Worm (Caenorhabditis elegans) whole organism, L2 larva: ENCODE results near the gene srpa-72.

Experiments used
- F13H6.1 ChIP-seq: sonication (generic microtip); optimal IDR thresholded peaks from 2 replicates; lab custom pipeline; 2016; ENCODE audit warnings: missing genetic modification characterization, missing compliant biosample characterization
- R02D3.7 ChIP-seq: fragments of 150-350 bp; optimal IDR thresholded peaks from 2 replicates; lab custom pipeline; 2014; ENCODE audit warnings: missing biosample characterization, missing genetic modification characterization
- Y55F3AM.14 ChIP-seq: fragments of 200-800 bp; sonication (Bioruptor generic); optimal IDR thresholded peaks from 2 replicates; lab custom pipeline; 2018; ENCODE audit warnings: mild to moderate bottlenecking, missing genetic modification characterization, missing compliant biosample characterization
- ZK546.5 ChIP-seq: sonication (generic microtip); optimal IDR thresholded peaks from 2 replicates; lab custom pipeline; 2017; ENCODE audit warnings: missing biosample characterization, missing genetic modification characterization
- aly-2 ChIP-seq: fragments of 150-350 bp; optimal IDR thresholded peaks from 2 replicates; lab custom pipeline; 2014; ENCODE audit warnings: missing biosample characterization, missing genetic modification characterization
- ama-1 ChIP-seq: fragments of 150-350 bp; optimal IDR thresholded peaks from 2 replicates; lab custom pipeline; 2018; ENCODE audit warnings: inconsistent platforms
- blmp-1 ChIP-seq: sonication (generic microtip); optimal IDR thresholded peaks from 2 replicates; lab custom pipeline; 2017; ENCODE audit warnings: missing genetic modification characterization, mild to moderate bottlenecking, missing compliant biosample characterization, antibody characterized with exemption, moderate library complexity; ENCODE audit not compliant: insufficient read depth
- ceh-16 ChIP-seq: fragments of 150-350 bp; optimal IDR thresholded peaks from 2 replicates; lab custom pipeline; 2014; ENCODE audit warnings: missing biosample characterization, missing genetic modification characterization
- ceh-82 ChIP-seq: fragments of 150-350 bp; optimal IDR thresholded peaks from 2 replicates; lab custom pipeline; 2014; ENCODE audit warnings: missing biosample characterization, missing genetic modification characterization
- crh-2 ChIP-seq: sonication (generic microtip); optimal IDR thresholded peaks from 2 replicates; lab custom pipeline; 2017; ENCODE audit warnings: missing biosample characterization, missing genetic modification characterization
- dmd-4 ChIP-seq: sonication (generic microtip); optimal IDR thresholded peaks from 2 replicates; lab custom pipeline; 2017; ENCODE audit warnings: missing biosample characterization, missing genetic modification characterization
- egl-27 ChIP-seq: sonication (generic microtip); optimal IDR thresholded peaks from 3 replicates; lab custom pipeline; 2017; ENCODE audit warnings: missing biosample characterization, missing genetic modification reagents, missing genetic modification characterization
- elt-3 ChIP-seq: sonication (generic microtip); optimal IDR thresholded peaks from 2 replicates; lab custom pipeline; 2017; ENCODE audit warnings: missing biosample characterization, missing genetic modification characterization
- fos-1 ChIP-seq: fragments of 150-350 bp; optimal IDR thresholded peaks from 2 replicates; lab custom pipeline; 2014; ENCODE audit warnings: missing biosample characterization, missing genetic modification characterization
- gmeb-1 ChIP-seq: fragments of 150-350 bp; optimal IDR thresholded peaks from 2 replicates; lab custom pipeline; 2014; ENCODE audit warnings: missing biosample characterization, missing genetic modification characterization
- lin-13 ChIP-seq: fragments of 150-350 bp; optimal IDR thresholded peaks from 2 replicates; lab custom pipeline; 2014; ENCODE audit warnings: missing biosample characterization, missing genetic modification reagents, missing genetic modification characterization
- lin-39 ChIP-seq: fragments of 150-350 bp; optimal IDR thresholded peaks from 2 replicates; lab custom pipeline; 2014; ENCODE audit warnings: missing biosample characterization, missing genetic modification reagents, missing genetic modification characterization
- lsy-2 ChIP-seq, 2 experiments: fragments of 150-350 bp in 1 of 2; sonication (generic microtip) in 1 of 2; optimal IDR thresholded peaks; 2 replicates each; lab custom pipeline; 2014 to 2017; ENCODE audit warnings: missing biosample characterization in 2 of 2, missing genetic modification characterization in 2 of 2
- mab-5 ChIP-seq: fragments of 150-350 bp; optimal IDR thresholded peaks from 2 replicates; lab custom pipeline; 2014; ENCODE audit warnings: missing biosample characterization, missing genetic modification characterization
- mbf-1 ChIP-seq: sonication (generic microtip); optimal IDR thresholded peaks from 2 replicates; lab custom pipeline; 2017; ENCODE audit warnings: missing biosample characterization, missing genetic modification characterization
- mdl-1 ChIP-seq, 2 experiments: fragments of 150-350 bp in 1 of 2; sonication (generic microtip) in 1 of 2; optimal IDR thresholded peaks; 2 replicates each; lab custom pipeline; 2017; ENCODE audit warnings: missing biosample characterization in 2 of 2, missing genetic modification characterization in 2 of 2
- nhr-10 ChIP-seq: sonication (generic microtip); optimal IDR thresholded peaks from 2 replicates; lab custom pipeline; 2017; ENCODE audit warnings: missing biosample characterization, missing genetic modification characterization
- nhr-11 ChIP-seq: fragments of 150-350 bp; optimal IDR thresholded peaks from 2 replicates; lab custom pipeline; 2014; ENCODE audit warnings: missing biosample characterization, missing genetic modification characterization
- nhr-129 ChIP-seq: fragments of 150-350 bp; optimal IDR thresholded peaks from 2 replicates; lab custom pipeline; 2014; ENCODE audit warnings: missing biosample characterization, missing genetic modification characterization
- nhr-21 ChIP-seq: fragments of 150-350 bp; optimal IDR thresholded peaks from 2 replicates; lab custom pipeline; 2014; ENCODE audit warnings: missing biosample characterization, missing genetic modification characterization
- nhr-23 ChIP-seq: fragments of 150-350 bp; optimal IDR thresholded peaks from 2 replicates; lab custom pipeline; 2014; ENCODE audit warnings: missing biosample characterization, missing genetic modification reagents, missing genetic modification characterization
- nhr-237 ChIP-seq: fragments of 150-350 bp; optimal IDR thresholded peaks from 2 replicates; lab custom pipeline; 2014; ENCODE audit warnings: missing biosample characterization, missing genetic modification characterization
- nhr-25 ChIP-seq: fragments of 150-350 bp; sonication (generic microtip); optimal IDR thresholded peaks from 3 replicates; lab custom pipeline; 2014; ENCODE audit warnings: missing biosample characterization, missing genetic modification characterization
- nhr-77 ChIP-seq: fragments of 150-350 bp; optimal IDR thresholded peaks from 2 replicates; lab custom pipeline; 2014; ENCODE audit warnings: missing biosample characterization, missing genetic modification characterization
- peb-1 ChIP-seq: fragments of 150-350 bp; optimal IDR thresholded peaks from 2 replicates; lab custom pipeline; 2014; ENCODE audit warnings: missing biosample characterization, missing genetic modification characterization
- sem-4 ChIP-seq: fragments of 150-350 bp; optimal IDR thresholded peaks from 2 replicates; lab custom pipeline; 2014; ENCODE audit warnings: missing biosample characterization, missing genetic modification reagents, missing genetic modification characterization
- sma-3 ChIP-seq: sonication (generic microtip); optimal IDR thresholded peaks from 2 replicates; lab custom pipeline; 2016; ENCODE audit warnings: missing genetic modification reagents, missing genetic modification characterization, missing compliant biosample characterization
- snpc-4 ChIP-seq: fragments of 150-350 bp; optimal IDR thresholded peaks from 2 replicates; lab custom pipeline; 2014; ENCODE audit warnings: missing biosample characterization, missing genetic modification characterization
- unc-39 ChIP-seq: fragments of 150-350 bp; optimal IDR thresholded peaks from 2 replicates; lab custom pipeline; 2014; ENCODE audit warnings: missing biosample characterization, missing genetic modification characterization
- zag-1 ChIP-seq: fragments of 150-350 bp; optimal IDR thresholded peaks from 2 replicates; lab custom pipeline; 2014; ENCODE audit warnings: missing biosample characterization, missing genetic modification characterization
- ztf-11 ChIP-seq: sonication (generic microtip); optimal IDR thresholded peaks from 2 replicates; lab custom pipeline; 2017; ENCODE audit warnings: missing biosample characterization, missing genetic modification characterization
- ztf-4 ChIP-seq: fragments of 150-350 bp; optimal IDR thresholded peaks from 2 replicates; lab custom pipeline; 2014; ENCODE audit warnings: missing biosample characterization, missing genetic modification characterization

srpa-72 gene

ce11 chrII:2785787-2786186 is 1.5 kb upstream of the srpa-72 start:
- TF ChIP-seq R02D3.7 (tag; lab: Kevin White, UChicago), result no peak
- TF ChIP-seq ztf-11, result no peak
- no peak for TF ChIP-seq nhr-10 (tag; lab: Kevin White, UChicago)
- TF ChIP-seq mdl-1 (tag; optimal IDR thresholded peaks at IDR 0.05; lab: Kevin White, UChicago), result no peak
- TF ChIP-seq ama-1 (lab: Kevin White, UChicago), result no peak
- TF ChIP-seq ceh-16 (tag; lab: Kevin White, UChicago), result no peak
- no peak for TF ChIP-seq sem-4 (tag; lab: Kevin White, UChicago)
- TF ChIP-seq crh-2 (tag; lab: Kevin White, UChicago), result no peak
- TF ChIP-seq zag-1 (tag; lab: Kevin White, UChicago), result no peak
- no peak for TF ChIP-seq gmeb-1 (tag; lab: Kevin White, UChicago)
- no peak for TF ChIP-seq nhr-11 (tag; lab: Kevin White, UChicago)
- no peak for TF ChIP-seq dmd-4 (tag; lab: Kevin White, UChicago)
- no peak for TF ChIP-seq fos-1 (tag; lab: Kevin White, UChicago)
- TF ChIP-seq unc-39 (tag; lab: Kevin White, UChicago), result no peak
- no peak for TF ChIP-seq ceh-82 (tag; lab: Kevin White, UChicago)
- TF ChIP-seq F13H6.1 (tag; lab: Kevin White, UChicago), result no peak
- no peak for TF ChIP-seq mbf-1 (tag; lab: Kevin White, UChicago)
- no peak for TF ChIP-seq nhr-129
- TF ChIP-seq, all 48 proteins: peak for 0

ce11 chrII:2787849-2788248 is 568 bp downstream of the srpa-72 start:
- TF ChIP-seq blmp-1 (tag; lab: Kevin White, UChicago) (no peak), lin-39 (tag; lab: Kevin White, UChicago) (no peak), nhr-21 (tag; lab: Kevin White, UChicago) (no peak), nhr-77 (tag; lab: Kevin White, UChicago) (no peak), peb-1 (tag; lab: Kevin White, UChicago) (no peak), ztf-4 (tag; lab: Kevin White, UChicago) (no peak), ZK546.5 (tag; lab: Kevin White, UChicago) (no peak), mdl-1 (tag; optimal IDR thresholded peaks at IDR 0.05; lab: Kevin White, UChicago) (no peak), mab-5 (tag; lab: Kevin White, UChicago) (no peak), gmeb-1 (tag; lab: Kevin White, UChicago) (no peak), nhr-23 (no peak), elt-3 (no peak), nhr-25 (tag; lab: Kevin White, UChicago) (no peak), unc-39 (tag; lab: Kevin White, UChicago) (no peak), lin-13 (GFP tag; lab: Kevin White, UChicago) (no peak), R02D3.7 (tag; lab: Kevin White, UChicago) (no peak), sma-3 (GFP tag; lab: Kevin White, UChicago) (no peak)

ce11 chrII:2791693-2792092 is 4.4 kb downstream of the srpa-72 start:
- TF ChIP-seq nhr-237 (tag; lab: Kevin White, UChicago), result no peak
- no peak for TF ChIP-seq nhr-23
- no peak for TF ChIP-seq snpc-4 (tag; lab: Kevin White, UChicago)
- no peak for TF ChIP-seq ama-1 (lab: Kevin White, UChicago)
- TF ChIP-seq fos-1 (tag; lab: Kevin White, UChicago), result no peak
- TF ChIP-seq blmp-1 (tag; lab: Kevin White, UChicago), result no peak
- no peak for TF ChIP-seq lsy-2 (tag; optimal IDR thresholded peaks at IDR 0.05; lab: Kevin White, UChicago)
- no peak for TF ChIP-seq nhr-129
- no peak for TF ChIP-seq ztf-11

- TF ChIP-seq peb-1 (tag; lab: Kevin White, UChicago) (no peak), fos-1 (tag; lab: Kevin White, UChicago) (no peak), lin-13 (GFP tag; lab: Kevin White, UChicago) (no peak), dmd-4 (tag; lab: Kevin White, UChicago) (no peak), nhr-237 (tag; lab: Kevin White, UChicago) (no peak), ZK546.5 (tag; lab: Kevin White, UChicago) (no peak), elt-3 (no peak), ztf-11 (no peak), Y55F3AM.14 (GFP tag; lab: Kevin White, UChicago) (no peak), blmp-1 (tag; lab: Kevin White, UChicago) (no peak), ceh-16 (tag; lab: Kevin White, UChicago) (no peak), F13H6.1 (tag; lab: Kevin White, UChicago) (no peak), nhr-23 (no peak), unc-39 (tag; lab: Kevin White, UChicago) (no peak), aly-2 (tag; lab: Kevin White, UChicago) (no peak), egl-27 (no peak)
- TF ChIP-seq, all 48 proteins: peak for 0
Measured at ce11 chrII:2795413-2795812, 8.1 kb downstream of the srpa-72 start.
